Fruit fly (Drosophila melanogaster): ENCODE results near the gene Spindly.
A peak's percentile ranks its signal among the peaks of the same experiment; 100 is the strongest.

Gene Spindly

dm6 chr2L:3549742-3550141, 19.6 kb upstream of the Spindly start:
- TF ChIP-seq sv (GFP tag; optimal IDR thresholded peaks at IDR 0.05) (no peak), N (GFP tag; optimal IDR thresholded peaks at IDR 0.05) (no peak), Myc (optimal IDR thresholded peaks at IDR 0.05) (no peak), Hnf4 (GFP tag; optimal IDR thresholded peaks at IDR 0.05) (no peak), Hr78 (GFP tag; optimal IDR thresholded peaks at IDR 0.05) (no peak), dsf (GFP tag; optimal IDR thresholded peaks at IDR 0.05; ENCODE audit: borderline replicate concordance) (no peak)

dm6 chr2L:3548879-3549278, 18.8 kb upstream of the Spindly start:
- TF ChIP-seq Rel (GFP tag; optimal IDR thresholded peaks at IDR 0.05) = no peak
- no peak for TF ChIP-seq Rel (tag; optimal IDR thresholded peaks at IDR 0.05)
- TF ChIP-seq fru (GFP tag; optimal IDR thresholded peaks at IDR 0.05) = no peak
- no peak for TF ChIP-seq foxo (GFP tag; optimal IDR thresholded peaks at IDR 0.05)
- TF ChIP-seq brk (GFP tag; optimal IDR thresholded peaks at IDR 0.05) = no peak
- no peak for TF ChIP-seq sv (GFP tag; optimal IDR thresholded peaks at IDR 0.05)
- no peak for TF ChIP-seq woc (GFP tag; optimal IDR thresholded peaks at IDR 0.05)
- no peak for TF ChIP-seq CrebA (GFP tag; optimal IDR thresholded peaks at IDR 0.05; ENCODE audit: borderline replicate concordance)
- TF ChIP-seq tai (GFP tag; optimal IDR thresholded peaks at IDR 0.05) = no peak
- TF ChIP-seq CG32264 (GFP tag; optimal IDR thresholded peaks at IDR 0.05) = no peak
- TF ChIP-seq dl (GFP tag; optimal IDR thresholded peaks at IDR 0.05; ENCODE audit: insufficient read depth in 1 of 2, partially characterized antibody in 2 of 2) = no peak
- TF ChIP-seq N (GFP tag; optimal IDR thresholded peaks at IDR 0.05) = no peak
- TF ChIP-seq Hr83 (GFP tag; optimal IDR thresholded peaks at IDR 0.05; ENCODE audit: poor library complexity, severe bottlenecking) = no peak

dm6 chr2L:3547512-3547911, 17.4 kb upstream of the Spindly start:
- TF ChIP-seq fru (GFP tag; optimal IDR thresholded peaks at IDR 0.05) (no peak), rgr (GFP tag; optimal IDR thresholded peaks at IDR 0.05) (no peak), woc (GFP tag; optimal IDR thresholded peaks at IDR 0.05) (no peak), dmrt93B (GFP tag; optimal IDR thresholded peaks at IDR 0.05) (no peak), brk (GFP tag; optimal IDR thresholded peaks at IDR 0.05) (no peak), OdsH (GFP tag; optimal IDR thresholded peaks at IDR 0.05) (no peak), HLH106 (tag; optimal IDR thresholded peaks at IDR 0.05) (no peak), h (GFP tag; optimal IDR thresholded peaks at IDR 0.05) (no peak), GATAd (GFP tag; optimal IDR thresholded peaks at IDR 0.05) (no peak), CG32264 (GFP tag; optimal IDR thresholded peaks at IDR 0.05) (no peak), psq (GFP tag; optimal IDR thresholded peaks at IDR 0.05) (no peak), lola (GFP tag; optimal IDR thresholded peaks at IDR 0.05) (no peak), sage (GFP tag; optimal IDR thresholded peaks at IDR 0.05) (no peak)

dm6 chr2L:3545033-3545666, 15.0 kb upstream of the Spindly start:
- TF ChIP-seq sage (GFP tag; optimal IDR thresholded peaks at IDR 0.05) = no peak
- no peak for TF ChIP-seq CG32264 (GFP tag; optimal IDR thresholded peaks at IDR 0.05)
- peak; percentile 81 for TF ChIP-seq Dif (GFP tag; optimal IDR thresholded peaks at IDR 0.05; ENCODE audit: partially characterized antibody)
- TF ChIP-seq OdsH (GFP tag; optimal IDR thresholded peaks at IDR 0.05) = no peak
- no peak for TF ChIP-seq Sp1 (GFP tag; optimal IDR thresholded peaks at IDR 0.05)
- no peak for TF ChIP-seq psq (GFP tag; optimal IDR thresholded peaks at IDR 0.05)
- peak; percentile 15 for TF ChIP-seq br (GFP tag; optimal IDR thresholded peaks at IDR 0.05)
- peak; percentile 8 for TF ChIP-seq h (GFP tag; optimal IDR thresholded peaks at IDR 0.05)
- TF ChIP-seq woc (GFP tag; optimal IDR thresholded peaks at IDR 0.05) = no peak
- peak; percentile 51 for TF ChIP-seq Vsx2 (GFP tag; optimal IDR thresholded peaks at IDR 0.05; ENCODE audit: partially characterized antibody)
- TF ChIP-seq brk (GFP tag; optimal IDR thresholded peaks at IDR 0.05) = no peak
- no peak for TF ChIP-seq rgr (GFP tag; optimal IDR thresholded peaks at IDR 0.05)
- peak; percentile 77 to 81 for TF ChIP-seq dl (GFP tag; optimal IDR thresholded peaks at IDR 0.05; ENCODE audit: insufficient read depth in 1 of 2, partially characterized antibody in 2 of 2)
- no peak for TF ChIP-seq Hr83 (GFP tag; optimal IDR thresholded peaks at IDR 0.05; ENCODE audit: poor library complexity, severe bottlenecking)
- TF ChIP-seq sv (GFP tag; optimal IDR thresholded peaks at IDR 0.05) = no peak

- peak in 1 of 2 experiments; percentile 17 for TF ChIP-seq foxo (GFP tag; optimal IDR thresholded peaks at IDR 0.05)
- TF ChIP-seq tai (GFP tag; optimal IDR thresholded peaks at IDR 0.05) = no peak
- peak; percentile 9 for TF ChIP-seq Sp1 (GFP tag; optimal IDR thresholded peaks at IDR 0.05)
- TF ChIP-seq fru (GFP tag; optimal IDR thresholded peaks at IDR 0.05) = peak; percentile 30
- TF ChIP-seq N (GFP tag; optimal IDR thresholded peaks at IDR 0.05) = no peak
- TF ChIP-seq CG32264 (GFP tag; optimal IDR thresholded peaks at IDR 0.05) = no peak
- peak; percentile 37 for TF ChIP-seq h (GFP tag; optimal IDR thresholded peaks at IDR 0.05)
- no peak for TF ChIP-seq Mio (GFP tag; optimal IDR thresholded peaks at IDR 0.05)
- TF ChIP-seq Hnf4 (GFP tag; optimal IDR thresholded peaks at IDR 0.05) = peak; percentile 12
- TF ChIP-seq HLH106 (tag; optimal IDR thresholded peaks at IDR 0.05) = peak; percentile 55
These were observed 12.9 kb upstream of the Spindly start for dm6 chr2L:3543062-3543461.

Measured in whole organism, wandering third instar larva.